Fruit fly (Drosophila melanogaster) whole organism: ENCODE data around the gene CG11672.

Experiments
- Dll ChIP-seq: fragments of >200 bp; optimal IDR thresholded peaks from 2 replicates; lab custom pipeline; 2017
- pan ChIP-seq: fragments of >200 bp; optimal IDR thresholded peaks from 2 replicates; lab custom pipeline; 2017

DNA sequence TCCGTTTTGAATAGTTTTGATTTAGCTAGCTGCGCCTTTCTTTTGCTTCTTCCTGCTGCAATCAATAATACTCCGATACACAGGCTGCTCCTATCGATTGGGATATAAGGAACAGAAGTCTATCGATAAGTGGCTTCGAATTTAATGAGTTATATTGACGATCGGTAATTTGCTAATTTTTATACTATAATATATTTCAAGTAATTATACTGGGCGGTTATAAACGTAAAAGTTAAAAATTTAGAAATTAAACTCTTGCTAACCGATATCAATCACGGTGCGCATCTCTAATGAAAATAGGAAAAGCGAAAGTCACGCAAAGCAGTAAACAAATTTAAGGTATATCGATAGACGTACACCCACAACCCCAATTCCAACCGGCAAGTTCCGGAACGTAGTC is 46.7 kb downstream of the CG11672 start, which contains the start of the genes CG9636, CG18749 and CG33722:
- TF ChIP-seq pan (lab: Kevin White, UChicago) (no peak), Dll (lab: Kevin White, UChicago) (no peak)
